Worm (Caenorhabditis elegans): Measurements from ENCODE around the gene mab-7.

Gene mab-7

ce11 chrX:876935-877334, 20.9 kb downstream of the mab-7 start, which contains the start of gene ZC13.1 (continued):
- TF ChIP-seq mep-1 (tag; optimal IDR thresholded peaks at IDR 0.05) = peak; percentile 85
- TF ChIP-seq nhr-111 (GFP tag; optimal IDR thresholded peaks at IDR 0.05) = no peak
- no peak for TF ChIP-seq unc-62 (GFP tag; optimal IDR thresholded peaks at IDR 0.05 in 1 of 2)
- TF ChIP-seq unc-62 (tag; optimal IDR thresholded peaks at IDR 0.05) = no peak
- TF ChIP-seq nhr-11 (tag; optimal IDR thresholded peaks at IDR 0.05) = peak; percentile 26
- no peak for TF ChIP-seq duxl-1 (tag; optimal IDR thresholded peaks at IDR 0.05; ENCODE audit: poor library complexity)
- no peak for TF ChIP-seq ztf-11 (tag; optimal IDR thresholded peaks at IDR 0.05)
- no peak for TF ChIP-seq cey-2 (tag; optimal IDR thresholded peaks at IDR 0.05; ENCODE audit: borderline replicate concordance, insufficient read depth)
- no peak for TF ChIP-seq R02D3.7 (tag; optimal IDR thresholded peaks at IDR 0.05)
- no peak for TF ChIP-seq zip-2 (tag; optimal IDR thresholded peaks at IDR 0.05)
- no peak for TF ChIP-seq snpc-4 (tag; optimal IDR thresholded peaks at IDR 0.05)
- TF ChIP-seq nhr-10 (tag; optimal IDR thresholded peaks at IDR 0.05) = no peak
- no peak for TF ChIP-seq zfp-3 (GFP tag; conservative IDR thresholded peaks at IDR 0.05)
- TF ChIP-seq Y105C5A.15 (GFP tag; IDR thresholded peaks at IDR 0.05) = no peak
- no peak for TF ChIP-seq F49E8.2 (tag; optimal IDR thresholded peaks at IDR 0.05; ENCODE audit: borderline replicate concordance)
- no peak for TF ChIP-seq fos-1 (tag; optimal IDR thresholded peaks at IDR 0.05)

DNA sequence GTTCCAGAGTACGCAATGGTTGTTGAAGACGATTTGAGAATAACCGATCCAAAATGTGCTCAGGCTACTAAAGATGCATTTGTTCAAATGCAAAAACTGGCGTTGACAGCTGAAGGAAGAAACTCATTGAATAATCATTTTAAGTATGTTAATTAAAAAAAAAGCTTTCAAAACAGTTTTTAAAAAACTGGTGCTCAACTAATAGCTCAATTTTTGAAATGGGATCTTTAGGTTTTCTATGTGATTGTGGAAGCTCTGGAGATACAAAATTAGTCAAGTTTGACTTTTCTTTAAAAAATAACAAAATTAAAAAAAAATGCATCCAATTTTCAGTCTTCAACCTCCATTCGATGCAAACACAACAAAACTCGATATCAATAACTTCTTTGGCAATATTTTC, 24.2 kb downstream of the mab-7 start:
- TF ChIP-seq aha-1 (tag) (no peak), unc-62 (GFP tag; optimal IDR thresholded peaks at IDR 0.05 in 1 of 2) (peak in 1 of 2 experiments; percentile 95), unc-62 (tag; optimal IDR thresholded peaks at IDR 0.05) (no peak)

DNA sequence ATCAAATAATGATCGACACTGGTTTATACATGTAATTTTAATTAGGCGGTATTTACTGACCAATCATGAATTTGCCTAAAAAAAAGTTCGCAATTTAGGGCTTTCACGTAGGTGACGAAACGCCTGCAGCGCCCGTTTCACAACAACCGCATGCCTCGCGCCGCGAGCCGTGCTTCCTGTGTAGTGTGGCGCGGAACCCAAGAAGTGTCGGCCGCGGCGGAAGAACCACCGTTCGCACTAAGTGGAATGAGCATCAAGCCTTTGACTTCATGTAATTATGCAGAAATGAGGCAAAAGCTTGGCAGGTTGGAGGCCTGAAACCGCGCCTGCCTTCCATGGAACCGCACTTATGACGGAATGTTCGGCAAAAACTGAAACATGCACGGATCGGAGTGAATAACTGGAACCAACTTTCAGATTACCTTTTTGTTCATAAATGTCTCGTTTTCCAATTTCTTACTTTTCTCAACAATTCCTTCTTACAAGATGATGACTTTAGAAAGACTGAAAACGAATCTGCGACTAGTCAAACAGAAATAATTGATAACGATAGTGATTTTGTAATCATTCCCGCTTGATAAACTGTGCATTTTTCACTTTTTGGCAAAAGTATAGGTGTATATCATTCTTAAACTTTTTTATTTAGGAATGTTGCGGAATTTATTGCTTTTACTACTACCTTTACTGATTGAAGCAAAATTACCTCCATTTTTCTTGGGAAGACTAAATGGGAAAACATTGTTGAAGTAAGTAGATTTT, 25.7 kb downstream of the mab-7 start, which contains the start of gene F56F10.1:
F56F10.1 (plus strand) TSS at position 647 of the 759 bp plus-strand sequence.
- TF ChIP-seq zfp-2 (tag; optimal IDR thresholded peaks at IDR 0.05) (no peak), lin-29 (GFP tag; IDR thresholded peaks at IDR 0.05) (no peak), unc-130 (GFP tag; optimal IDR thresholded peaks at IDR 0.05) (no peak), ZK337.2 (GFP tag; IDR thresholded peaks at IDR 0.05) (no peak), vab-7 (GFP tag; IDR thresholded peaks at IDR 0.05) (0 out of 2 replicates have a peak, but pooled peaks have one; percentile 34), daf-12 (tag; optimal IDR thresholded peaks at IDR 0.05) (no peak), Y48G9A.11 (GFP tag; IDR thresholded peaks at IDR 0.05) (no peak), saeg-2 (GFP tag; IDR thresholded peaks at IDR 0.05) (no peak), zag-1 (tag; optimal IDR thresholded peaks at IDR 0.05) (no peak), hlh-11 (tag; optimal IDR thresholded peaks at IDR 0.05) (peak; percentile 8), daf-19 (GFP tag; conservative IDR thresholded peaks at IDR 0.05) (no peak), lsy-2 (tag; optimal IDR thresholded peaks at IDR 0.05) (no peak), daf-16 (GFP tag; optimal IDR thresholded peaks at IDR 0.05) (no peak), daf-16 (tag; optimal IDR thresholded peaks at IDR 0.05) (peak; percentile 36), ztf-7 (tag; optimal IDR thresholded peaks at IDR 0.05) (no peak), lir-3 (tag; optimal IDR thresholded peaks at IDR 0.05) (no peak), mdt-29 (GFP tag; IDR thresholded peaks at IDR 0.05) (no peak), mxl-2 (GFP tag; conservative IDR thresholded peaks at IDR 0.05) (peak; percentile 38; the same call in 1 of the 2 replicates), T26A8.4 (GFP tag; IDR thresholded peaks at IDR 0.05) (no peak), ces-1 (GFP tag; optimal IDR thresholded peaks at IDR 0.05) (no peak), gei-8 (GFP tag; optimal IDR thresholded peaks at IDR 0.05) (no peak), nhr-10 (tag; optimal IDR thresholded peaks at IDR 0.05) (no peak), nhr-28 (tag; optimal IDR thresholded peaks at IDR 0.05) (peak; percentile 19), nhr-102 (tag; optimal IDR thresholded peaks at IDR 0.05) (no peak), hlh-30 (tag; optimal IDR thresholded peaks at IDR 0.05; ENCODE audit: insufficient read depth) (no peak), ceh-32 (tag; optimal IDR thresholded peaks at IDR 0.05; ENCODE audit: poor library complexity) (no peak), dve-1 (tag; optimal IDR thresholded peaks at IDR 0.05; ENCODE audit: insufficient read depth) (no peak), F26F4.8 (GFP tag; conservative IDR thresholded peaks at IDR 0.05) (0 out of 2 replicates have a peak, but pooled peaks have one; percentile 19), mxl-3 (GFP tag; optimal IDR thresholded peaks at IDR 0.05) (no peak), ctbp-1 (GFP tag; IDR thresholded peaks at IDR 0.05) (no peak), pqm-1 (tag; optimal IDR thresholded peaks at IDR 0.05) (peak; percentile 87), unc-62 (GFP tag; optimal IDR thresholded peaks at IDR 0.05 in 1 of 2) (peak in 1 of 2 experiments; percentile 53), unc-62 (tag; optimal IDR thresholded peaks at IDR 0.05) (no peak), snpc-4 (tag; optimal IDR thresholded peaks at IDR 0.05) (peak; percentile 51)
